Fruit fly (Drosophila melanogaster) whole organism, wandering third instar larva: ENCODE results near the gene unc80.

Experiments
- CG32264 ChIP-seq: fragments of 200-800 bp; sonication (Bioruptor generic); optimal IDR thresholded peaks from 2 replicates; lab custom pipeline; 2016; ENCODE audit warnings: missing biosample characterization, missing genetic modification characterization
- Dfd ChIP-seq: fragments of >200 bp; optimal IDR thresholded peaks from 2 replicates; lab custom pipeline; 2017; ENCODE audit warnings: missing biosample characterization, missing genetic modification characterization
- Dif ChIP-seq: fragments of 200-275, 200-300 bp; sonication (Bioruptor generic); optimal IDR thresholded peaks from 2 replicates; lab custom pipeline; 2018; ENCODE audit warnings: missing biosample characterization, missing genetic modification characterization; ENCODE audit not compliant: partially characterized antibody
- GATAd ChIP-seq: sonication (Bioruptor generic); optimal IDR thresholded peaks from 2 replicates; lab custom pipeline; 2016; ENCODE audit warnings: missing biosample characterization, missing genetic modification characterization
- HLH106 ChIP-seq: fragments of 200-800 bp; optimal IDR thresholded peaks from 3 replicates; lab custom pipeline; 2019; ENCODE audit warnings: missing biosample characterization, mild to moderate bottlenecking, missing genetic modification characterization, moderate library complexity
- Hnf4 ChIP-seq: fragments of 200-800 bp; sonication (Bioruptor generic); optimal IDR thresholded peaks from 2 replicates; lab custom pipeline; 2016; ENCODE audit warnings: missing biosample characterization, mild to moderate bottlenecking, missing genetic modification characterization
- Hr78 ChIP-seq: fragments of >200 bp; optimal IDR thresholded peaks from 2 replicates; lab custom pipeline; 2017; ENCODE audit warnings: missing biosample characterization, missing genetic modification characterization
- Jra ChIP-seq: sonication (Bioruptor generic); optimal IDR thresholded peaks from 2 replicates; lab custom pipeline; 2016; ENCODE audit warnings: missing biosample characterization, missing genetic modification characterization
- Mio ChIP-seq: sonication (Bioruptor generic); optimal IDR thresholded peaks from 2 replicates; lab custom pipeline; 2016; ENCODE audit warnings: missing biosample characterization, missing genetic modification characterization
- Myc ChIP-seq: fragments of >200 bp; optimal IDR thresholded peaks from 2 replicates; lab custom pipeline; 2017
- N ChIP-seq: fragments of >200 bp; optimal IDR thresholded peaks from 2 replicates; lab custom pipeline; 2018; ENCODE audit warnings: missing biosample characterization, missing external identifiers, missing genetic modification characterization
- OdsH ChIP-seq: fragments of 200-800 bp; sonication (Bioruptor generic); optimal IDR thresholded peaks from 2 replicates; lab custom pipeline; 2016; ENCODE audit warnings: missing biosample characterization, mild to moderate bottlenecking, missing genetic modification characterization
- Rel ChIP-seq, 2 experiments: fragments of 200-800 bp; sonication (Bioruptor generic) in 1 of 2; optimal IDR thresholded peaks; 2 replicates in 1 of 2; 3 replicates in 1 of 2; lab custom pipeline; 2016 to 2019; ENCODE audit warnings: mild to moderate bottlenecking in 2 of 2, missing biosample characterization in 2 of 2, missing genetic modification characterization in 2 of 2, moderate library complexity in 1 of 2
- Sp1 ChIP-seq: fragments of 200-800 bp; sonication (Bioruptor generic); optimal IDR thresholded peaks from 3 replicates; lab custom pipeline; 2019; ENCODE audit warnings: missing biosample characterization, mild to moderate bottlenecking, missing genetic modification characterization, moderate library complexity
- Vsx2 ChIP-seq: fragments of 200-300, 225-300 bp; sonication (Bioruptor generic); optimal IDR thresholded peaks from 2 replicates; lab custom pipeline; 2018; ENCODE audit warnings: missing biosample characterization, missing genetic modification characterization; ENCODE audit not compliant: partially characterized antibody
- br ChIP-seq: fragments of 200-800 bp; sonication (Bioruptor generic); optimal IDR thresholded peaks from 2 replicates; lab custom pipeline; 2016; ENCODE audit warnings: missing biosample characterization, missing genetic modification characterization
- brk ChIP-seq: fragments of 200-800 bp; sonication (Bioruptor generic); optimal IDR thresholded peaks from 2 replicates; lab custom pipeline; 2016; ENCODE audit warnings: missing biosample characterization, mild to moderate bottlenecking, missing genetic modification characterization
- dl ChIP-seq, 2 experiments: fragments of 175-275, 200-275 bp in 1 of 2; fragments of 200-275 bp in 1 of 2; sonication (Bioruptor generic); optimal IDR thresholded peaks; lab custom pipeline; 2018; ENCODE audit warnings: mild to moderate bottlenecking in 2 of 2, missing biosample characterization in 2 of 2, missing genetic modification characterization in 2 of 2, moderate library complexity in 2 of 2; ENCODE audit not compliant: partially characterized antibody in 2 of 2, insufficient read depth in 1 of 2
- dmrt93B ChIP-seq: fragments of 200-800 bp; sonication (Bioruptor generic); optimal IDR thresholded peaks from 2 replicates; lab custom pipeline; 2018; ENCODE audit warnings: missing biosample characterization, mild to moderate bottlenecking, missing genetic modification characterization
- dsf ChIP-seq: sonication (Bioruptor generic); optimal IDR thresholded peaks from 2 replicates; lab custom pipeline; 2016; ENCODE audit warnings: missing biosample characterization, missing genetic modification characterization, borderline replicate concordance
- ey ChIP-seq: fragments of 200-800 bp; sonication (Bioruptor generic); optimal IDR thresholded peaks from 2 replicates; lab custom pipeline; 2016; ENCODE audit warnings: missing biosample characterization, missing genetic modification characterization
- foxo ChIP-seq, 2 experiments: fragments of 200-800 bp; sonication (Bioruptor generic); optimal IDR thresholded peaks; 2 replicates in 1 of 2; 3 replicates in 1 of 2; lab custom pipeline; 2016 to 2017; ENCODE audit warnings: missing biosample characterization in 2 of 2, missing genetic modification characterization in 2 of 2
- fru ChIP-seq: fragments of 200-800 bp; sonication (Bioruptor generic); optimal IDR thresholded peaks from 3 replicates; lab custom pipeline; 2016; ENCODE audit warnings: missing biosample characterization, mild to moderate bottlenecking, missing genetic modification characterization
- h ChIP-seq: fragments of 200-800 bp; sonication (Bioruptor generic); optimal IDR thresholded peaks from 3 replicates; lab custom pipeline; 2016; ENCODE audit warnings: missing biosample characterization, mild to moderate bottlenecking, missing genetic modification characterization
- jim ChIP-seq: fragments of 175-275, 200-325 bp; sonication (Bioruptor generic); optimal IDR thresholded peaks from 2 replicates; lab custom pipeline; 2016; ENCODE audit warnings: missing biosample characterization, mild to moderate bottlenecking, missing genetic modification characterization
- lola ChIP-seq: fragments of >200 bp; optimal IDR thresholded peaks from 2 replicates; lab custom pipeline; 2017; ENCODE audit warnings: missing biosample characterization, missing genetic modification characterization
- pan ChIP-seq: fragments of >200 bp; optimal IDR thresholded peaks from 2 replicates; lab custom pipeline; 2017
- sage ChIP-seq: fragments of 200-800 bp; sonication (Bioruptor generic); optimal IDR thresholded peaks from 2 replicates; lab custom pipeline; 2016; ENCODE audit warnings: missing biosample characterization, mild to moderate bottlenecking, missing genetic modification characterization
- sv ChIP-seq: fragments of 200-800 bp; sonication (Bioruptor generic); optimal IDR thresholded peaks from 3 replicates; lab custom pipeline; 2016; ENCODE audit warnings: missing biosample characterization, missing genetic modification characterization
- tai ChIP-seq: sonication (Bioruptor generic); optimal IDR thresholded peaks from 2 replicates; lab custom pipeline; 2016; ENCODE audit warnings: missing biosample characterization, missing genetic modification characterization
- usp ChIP-seq: fragments of >200 bp; optimal IDR thresholded peaks from 2 replicates; lab custom pipeline; 2017; ENCODE audit warnings: missing biosample characterization, missing genetic modification characterization
- woc ChIP-seq: sonication (Bioruptor generic); optimal IDR thresholded peaks from 2 replicates; lab custom pipeline; 2016; ENCODE audit warnings: missing biosample characterization, mild to moderate bottlenecking, missing genetic modification characterization

Gene unc80

DNA sequence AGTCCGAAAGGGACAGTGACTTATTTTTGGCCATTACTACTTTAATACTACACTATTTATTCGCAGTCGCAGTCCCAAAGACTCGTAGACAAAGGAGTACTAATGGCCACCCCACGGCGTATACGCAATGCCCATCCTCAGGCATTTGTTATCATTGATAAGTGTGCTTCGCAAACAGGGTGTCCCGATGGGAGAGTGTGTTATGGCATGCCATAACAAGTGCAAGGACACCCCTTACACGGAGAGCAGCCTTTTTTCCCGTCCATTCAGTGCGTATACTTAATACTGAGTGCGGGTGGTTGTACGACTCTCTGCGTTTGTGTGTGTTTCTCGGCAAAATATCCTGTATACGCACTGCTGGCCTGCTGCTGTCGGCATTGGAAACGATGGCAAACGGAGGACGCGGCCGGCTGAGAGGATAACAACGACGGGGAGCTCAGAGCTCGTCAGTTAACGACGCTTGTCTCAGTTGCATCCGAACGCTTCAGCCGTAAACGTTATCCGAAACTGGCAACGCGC, at the start of gene unc80:
Gene unc80, plus strand, starts transcription at position 469 of the 519 bp plus-strand sequence.
- TF ChIP-seq Mio (GFP tag; lab: Kevin White, UChicago) = no peak
- TF ChIP-seq usp = no peak
- no peak for TF ChIP-seq Rel (GFP tag; optimal IDR thresholded peaks at IDR 0.05; lab: Kevin White, UChicago)
- no peak for TF ChIP-seq Rel (tag; optimal IDR thresholded peaks at IDR 0.05; lab: Kevin White, UChicago)
- TF ChIP-seq Sp1 (GFP tag; lab: Kevin White, UChicago) = no peak
- no peak for TF ChIP-seq Hnf4 (GFP tag; lab: Kevin White, UChicago)
- no peak for TF ChIP-seq dsf
- no peak for TF ChIP-seq dmrt93B
- no peak for TF ChIP-seq ey (GFP tag; lab: Kevin White, UChicago)
- no peak for TF ChIP-seq tai (GFP tag; lab: Kevin White, UChicago)
- TF ChIP-seq brk (GFP tag; lab: Kevin White, UChicago) = no peak
- no peak for TF ChIP-seq Myc (lab: Kevin White, UChicago)
- no peak for TF ChIP-seq fru (GFP tag; lab: Kevin White, UChicago)
- TF ChIP-seq N (GFP tag; lab: Kevin White, UChicago) = no peak
- TF ChIP-seq, all 38 proteins: peak for 0

DNA sequence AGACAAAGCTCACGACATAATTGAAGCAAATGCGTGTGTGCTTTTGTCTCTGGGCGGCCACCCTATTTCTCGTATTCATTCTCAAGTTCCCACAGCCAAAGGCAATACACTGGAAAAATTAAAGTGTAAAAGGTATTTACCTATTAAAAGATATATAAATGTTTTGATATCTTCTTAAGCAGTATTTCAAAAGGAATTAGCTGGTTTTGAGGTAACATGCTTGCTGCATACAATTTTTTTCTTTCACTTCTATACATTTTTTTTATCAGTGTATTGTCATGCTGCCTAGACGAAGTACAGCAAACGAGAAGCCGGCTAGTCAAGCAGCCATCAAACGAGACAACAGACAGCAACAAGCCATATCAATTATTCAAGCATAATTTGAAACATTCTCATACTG, 48.4 kb upstream of the unc80 start:
- TF ChIP-seq Myc (lab: Kevin White, UChicago) (no peak), br (GFP tag; lab: Kevin White, UChicago) (no peak), lola (no peak), sv (GFP tag; lab: Kevin White, UChicago) (no peak), tai (GFP tag; lab: Kevin White, UChicago) (no peak), dl (GFP tag; optimal IDR thresholded peaks at IDR 0.05; lab: Kevin White, UChicago; ENCODE audit: insufficient read depth in 1 of 2, partially characterized antibody in 2 of 2) (no peak), GATAd (GFP tag; lab: Kevin White, UChicago) (no peak), Hnf4 (GFP tag; lab: Kevin White, UChicago) (no peak), sage (GFP tag; lab: Kevin White, UChicago) (no peak), woc (GFP tag; lab: Kevin White, UChicago) (no peak), HLH106 (tag; lab: Kevin White, UChicago) (no peak), dmrt93B (no peak), Sp1 (GFP tag; lab: Kevin White, UChicago) (no peak), OdsH (GFP tag; lab: Kevin White, UChicago) (no peak), Vsx2 (GFP tag; lab: Kevin White, UChicago) (no peak)

DNA sequence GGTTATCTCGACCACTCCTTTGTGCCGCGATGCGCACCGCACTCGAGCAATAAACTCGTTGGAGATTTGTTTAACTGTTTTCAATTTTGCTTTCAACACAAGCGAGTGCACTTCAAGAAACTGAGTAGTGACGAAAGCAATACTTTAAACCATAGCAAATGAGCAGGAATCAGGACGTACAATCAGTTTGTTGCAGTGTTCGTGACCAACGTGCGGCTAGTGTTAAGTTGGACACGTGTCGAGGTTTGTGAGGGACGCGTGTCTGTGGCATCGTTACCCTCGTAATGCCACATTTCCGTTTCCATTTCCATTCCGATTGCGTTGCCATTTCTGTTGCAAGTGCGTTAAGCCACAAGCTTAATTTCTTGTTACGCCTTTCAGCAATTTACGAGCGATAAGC, 45.7 kb upstream of the unc80 start:
- no peak for TF ChIP-seq Jra (GFP tag; lab: Kevin White, UChicago)
- TF ChIP-seq br (GFP tag; lab: Kevin White, UChicago) = no peak

DNA sequence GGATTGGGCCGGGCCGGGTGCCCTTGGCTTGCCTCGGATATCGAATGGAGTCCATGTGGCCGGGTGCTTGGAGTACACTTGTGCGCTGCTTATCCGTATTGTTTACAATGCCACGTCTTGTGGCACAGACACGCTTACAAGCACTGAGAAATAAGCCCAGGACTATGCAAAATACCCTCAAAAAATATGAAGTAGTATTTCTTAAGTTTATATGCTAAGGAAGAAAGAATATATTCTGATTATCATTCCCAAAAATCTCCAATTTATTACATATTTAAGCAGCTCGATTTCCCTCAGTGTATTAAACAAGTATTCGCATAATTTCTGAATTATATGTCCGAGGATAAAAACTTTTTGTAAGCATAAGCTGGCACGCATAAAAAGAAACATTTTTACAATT, 40.4 kb upstream of the unc80 start:
- peak; percentile 6 for TF ChIP-seq h (GFP tag; lab: Kevin White, UChicago)
- TF ChIP-seq foxo (GFP tag; optimal IDR thresholded peaks at IDR 0.05; lab: Kevin White, UChicago) = peak in 1 of 2 experiments; percentile 8
- no peak for TF ChIP-seq woc (GFP tag; lab: Kevin White, UChicago)

DNA sequence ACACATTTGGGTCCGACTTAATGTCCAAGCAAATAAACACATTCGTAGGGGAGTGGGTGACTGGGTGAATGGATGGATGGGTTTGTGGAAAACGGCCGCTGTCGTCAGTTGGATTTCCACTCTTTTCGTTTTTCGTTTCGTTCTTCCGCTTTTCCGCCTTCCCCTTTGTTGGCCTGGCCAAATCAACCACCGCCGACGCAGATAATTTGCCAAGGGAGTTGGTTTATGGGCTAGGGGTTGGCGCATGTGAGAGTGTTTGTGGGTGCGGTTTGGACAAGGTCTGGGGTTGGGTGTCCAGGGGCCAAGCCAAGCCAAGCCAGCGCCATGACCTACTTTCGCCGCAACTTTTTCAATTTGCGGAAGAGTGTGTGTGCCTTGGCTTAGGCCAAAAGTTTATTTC, 39.2 kb upstream of the unc80 start:
- no peak for TF ChIP-seq Myc (lab: Kevin White, UChicago)
- TF ChIP-seq Hr78 (GFP tag; lab: Kevin White, UChicago) = no peak
- TF ChIP-seq HLH106 (tag; lab: Kevin White, UChicago) = no peak
- TF ChIP-seq Hnf4 (GFP tag; lab: Kevin White, UChicago) = no peak
- TF ChIP-seq jim (GFP tag; lab: Kevin White, UChicago) = no peak
- TF ChIP-seq OdsH (GFP tag; lab: Kevin White, UChicago) = no peak
- TF ChIP-seq pan = no peak
- TF ChIP-seq CG32264 (GFP tag; lab: Kevin White, UChicago) = no peak
- no peak for TF ChIP-seq Dif (GFP tag; lab: Kevin White, UChicago)
- no peak for TF ChIP-seq Dfd (GFP tag; lab: Kevin White, UChicago)
- TF ChIP-seq brk (GFP tag; lab: Kevin White, UChicago) = no peak
- no peak for TF ChIP-seq sv (GFP tag; lab: Kevin White, UChicago)
- TF ChIP-seq dl (GFP tag; optimal IDR thresholded peaks at IDR 0.05; lab: Kevin White, UChicago; ENCODE audit: insufficient read depth in 1 of 2, partially characterized antibody in 2 of 2) = no peak
- TF ChIP-seq Mio (GFP tag; lab: Kevin White, UChicago) = no peak
